Fruit fly (Drosophila melanogaster) whole organism, embryonic: Measurements from ENCODE around the gene CG9393.

Source experiments
- Abd-B ChIP-seq: fragments of 200-800 bp; sonication (Bioruptor generic); optimal IDR thresholded peaks from 2 replicates; lab custom pipeline; 2018; ENCODE audit warnings: missing biosample characterization, mild to moderate bottlenecking, missing genetic modification characterization, moderate library complexity
- Atf6 ChIP-seq: fragments of 200-800 bp; sonication (Bioruptor generic); IDR thresholded peaks from 2 replicates; pipeline ENCODE4 v1.3.6; 2022; ENCODE audit warnings: missing biosample characterization, missing genetic modification characterization
- Blimp-1 ChIP-seq: fragments of 200-800 bp; sonication (Bioruptor generic); optimal IDR thresholded peaks from 3 replicates; lab custom pipeline; 2018; ENCODE audit warnings: missing biosample characterization, missing genetic modification characterization, mild to moderate bottlenecking, moderate library complexity, missing genetic modification reagents
- CG10209 ChIP-seq: fragments of 200-800 bp; sonication (Bioruptor generic); optimal IDR thresholded peaks from 3 replicates; lab custom pipeline; 2017; ENCODE audit warnings: missing biosample characterization, mild to moderate bottlenecking, missing genetic modification characterization, missing genetic modification reagents
- CG10267 ChIP-seq: fragments of 200-800 bp; sonication (Bioruptor generic); optimal IDR thresholded peaks from 2 replicates; lab custom pipeline; 2018; ENCODE audit warnings: missing biosample characterization, mild to moderate bottlenecking, missing genetic modification characterization, moderate library complexity
- CG11504 ChIP-seq: fragments of 200-800 bp; sonication (Bioruptor generic); optimal IDR thresholded peaks from 3 replicates; lab custom pipeline; 2019; ENCODE audit warnings: missing biosample characterization, mild to moderate bottlenecking, missing genetic modification characterization, moderate library complexity
- CG11723 ChIP-seq: fragments of 200-800 bp; sonication (Bioruptor generic); optimal IDR thresholded peaks from 2 replicates; lab custom pipeline; 2017; ENCODE audit warnings: missing biosample characterization, mild to moderate bottlenecking, missing genetic modification characterization
- CG12104 ChIP-seq: fragments of 200-800 bp; sonication (Bioruptor generic); optimal IDR thresholded peaks from 3 replicates; lab custom pipeline; 2016; ENCODE audit warnings: missing biosample characterization, missing genetic modification characterization
- CG1233 ChIP-seq: fragments of 200-800 bp; sonication (Bioruptor generic); optimal IDR thresholded peaks from 4 replicates; lab custom pipeline; 2018; ENCODE audit warnings: missing biosample characterization, mild to moderate bottlenecking, missing genetic modification characterization
- CG15479 ChIP-seq: fragments of 200-800 bp; sonication (Bioruptor generic); optimal IDR thresholded peaks from 3 replicates; lab custom pipeline; 2019; ENCODE audit warnings: missing biosample characterization, mild to moderate bottlenecking, missing genetic modification characterization, moderate library complexity
- CG16779 ChIP-seq: fragments of 200-800 bp; sonication (Bioruptor generic); IDR thresholded peaks from 2 replicates; pipeline ENCODE4 v1.3.6; 2022; ENCODE audit warnings: missing biosample characterization, missing genetic modification characterization
- CG17568 ChIP-seq: fragments of 200-800 bp; sonication (Bioruptor generic); optimal IDR thresholded peaks from 2 replicates; lab custom pipeline; 2018; ENCODE audit warnings: missing biosample characterization, mild to moderate bottlenecking, missing genetic modification characterization, moderate library complexity
- CG17912 ChIP-seq: fragments of 200-800 bp; sonication (Bioruptor generic); optimal IDR thresholded peaks from 2 replicates; lab custom pipeline; 2018; ENCODE audit warnings: missing biosample characterization, mild to moderate bottlenecking, missing genetic modification characterization
- CG2120 ChIP-seq: fragments of 200-800 bp; sonication (Bioruptor generic); optimal IDR thresholded peaks from 3 replicates; lab custom pipeline; 2016; ENCODE audit warnings: missing biosample characterization, missing genetic modification characterization
- CG32532 ChIP-seq: fragments of 200-800 bp; sonication (Bioruptor generic); IDR thresholded peaks from 2 replicates; pipeline ENCODE4 v1.3.6; 2022; ENCODE audit warnings: missing biosample characterization, missing genetic modification characterization
- CG6175 ChIP-seq: fragments of 200-800 bp; sonication (Bioruptor generic); IDR thresholded peaks from 3 replicates; pipeline ENCODE4 v1.3.6; 2022; ENCODE audit warnings: missing biosample characterization, missing genetic modification characterization
- Chrac-16 ChIP-seq: fragments of 200-800 bp; sonication (Bioruptor generic); optimal IDR thresholded peaks from 3 replicates; lab custom pipeline; 2016; ENCODE audit warnings: missing biosample characterization, missing genetic modification characterization
- D19A ChIP-seq: fragments of 200-800 bp; optimal IDR thresholded peaks from 3 replicates; lab custom pipeline; 2019; ENCODE audit warnings: missing biosample characterization, mild to moderate bottlenecking, missing genetic modification characterization, moderate library complexity
- Dp ChIP-seq: fragments of 200-800 bp; sonication (Bioruptor generic); optimal IDR thresholded peaks from 2 replicates; lab custom pipeline; 2018; ENCODE audit warnings: missing biosample characterization, mild to moderate bottlenecking, missing genetic modification characterization, moderate library complexity
- Drgx ChIP-seq: fragments of 200-800 bp; sonication (Bioruptor generic); IDR thresholded peaks from 2 replicates; pipeline ENCODE4 v1.3.6; 2022; ENCODE audit warnings: missing biosample characterization, missing genetic modification characterization
- E2f1 ChIP-seq: fragments of 200-800 bp; sonication (Bioruptor generic); IDR thresholded peaks from 2 replicates; pipeline ENCODE4 v1.3.6; 2022; ENCODE audit warnings: missing biosample characterization, missing genetic modification characterization
- Elba2 ChIP-seq: fragments of 200-800 bp; sonication (Bioruptor generic); optimal IDR thresholded peaks from 3 replicates; lab custom pipeline; 2016; ENCODE audit warnings: missing biosample characterization, missing genetic modification characterization
- Fer3 ChIP-seq: fragments of 200-800 bp; sonication (Bioruptor generic); optimal IDR thresholded peaks from 2 replicates; lab custom pipeline; 2018; ENCODE audit warnings: missing biosample characterization, mild to moderate bottlenecking, missing genetic modification characterization, moderate library complexity
- Gug ChIP-seq: fragments of 200-800 bp; sonication (Bioruptor generic); IDR thresholded peaks from 4 replicates; pipeline ENCODE4 v1.3.6; 2022; ENCODE audit warnings: missing biosample characterization, missing genetic modification characterization
- HmgD ChIP-seq: fragments of 200-800 bp; sonication (Bioruptor generic); optimal IDR thresholded peaks from 3 replicates; lab custom pipeline; 2016; ENCODE audit warnings: missing biosample characterization, missing genetic modification characterization
- Mad ChIP-seq: fragments of 200-800 bp; sonication (Bioruptor generic); optimal IDR thresholded peaks from 2 replicates; lab custom pipeline; 2016; ENCODE audit warnings: missing biosample characterization, missing genetic modification characterization
- Nf-YA ChIP-seq: fragments of 200-800 bp; sonication (Bioruptor generic); IDR thresholded peaks from 2 replicates; pipeline ENCODE4 v1.3.6; 2022; ENCODE audit warnings: missing biosample characterization, missing genetic modification characterization
- Usf ChIP-seq: fragments of 200-800 bp; sonication (Bioruptor generic); optimal IDR thresholded peaks from 2 replicates; lab custom pipeline; 2017; ENCODE audit warnings: missing genotype, missing biosample characterization, missing genetic modification characterization
- Xrp1 ChIP-seq: fragments of 200-800 bp; sonication (Bioruptor generic); IDR thresholded peaks from 2 replicates; pipeline ENCODE4 v1.3.6; 2022; ENCODE audit warnings: missing biosample characterization, missing genetic modification characterization
- YL-1 ChIP-seq: fragments of 200-800 bp; sonication (Bioruptor generic); optimal IDR thresholded peaks from 3 replicates; lab custom pipeline; 2017; ENCODE audit warnings: missing biosample characterization, mild to moderate bottlenecking, missing genetic modification characterization
- bsh ChIP-seq, 2 experiments: fragments of 200-800 bp; sonication (Bioruptor generic); optimal IDR thresholded peaks; 2 replicates each; lab custom pipeline; 2017 to 2018; ENCODE audit warnings: mild to moderate bottlenecking in 2 of 2, missing biosample characterization in 2 of 2, missing genetic modification characterization in 2 of 2, moderate library complexity in 1 of 2
- cad ChIP-seq: fragments of >200 bp; optimal IDR thresholded peaks from 2 replicates; lab custom pipeline; 2017; ENCODE audit warnings: missing biosample characterization, missing genetic modification characterization
- croc ChIP-seq: fragments of 200-800 bp; sonication (Bioruptor generic); conservative IDR thresholded peaks from 3 replicates; pipeline ENCODE4 v1.3.6; 2022; ENCODE audit warnings: missing biosample characterization, missing genetic modification characterization
- esg ChIP-seq: fragments of 200-800 bp; sonication (Bioruptor generic); conservative IDR thresholded peaks from 2 replicates; pipeline ENCODE4 v1.3.6; 2022; ENCODE audit warnings: missing biosample characterization, missing genetic modification characterization
- grn ChIP-seq: fragments of 200-800 bp; sonication (Bioruptor generic); optimal IDR thresholded peaks from 3 replicates; lab custom pipeline; 2017; ENCODE audit warnings: missing biosample characterization, missing genetic modification characterization
- hkb ChIP-seq, 2 experiments: fragments of 200-800 bp in 1 of 2; fragments of >200 bp in 1 of 2; sonication (Bioruptor generic) in 1 of 2; IDR thresholded peaks in 1 of 2; optimal IDR thresholded peaks in 1 of 2; 2 replicates each; pipeline versions ENCODE4 v1.3.6 to Lab custom; 2017 to 2022; ENCODE audit warnings: missing biosample characterization in 1 of 2, missing genetic modification characterization in 1 of 2
- mld ChIP-seq: fragments of 200-800 bp; sonication (Bioruptor generic); IDR thresholded peaks from 3 replicates; pipeline ENCODE4 v1.3.6; 2022; ENCODE audit warnings: missing biosample characterization, missing genetic modification characterization; ENCODE audit not compliant: partially characterized antibody
- onecut ChIP-seq: fragments of 200-800 bp; sonication (Bioruptor generic); IDR thresholded peaks from 2 replicates; pipeline ENCODE4 v1.3.6; 2022; ENCODE audit warnings: missing biosample characterization, missing genetic modification characterization
- otp ChIP-seq: fragments of 200-800 bp; sonication (Bioruptor generic); IDR thresholded peaks from 3 replicates; pipeline ENCODE4, ENCODE4 v1.3.6; 2022; ENCODE audit warnings: missing biosample characterization, missing genetic modification characterization
- pb ChIP-seq: fragments of 200-800 bp; sonication (Bioruptor generic); optimal IDR thresholded peaks from 3 replicates; lab custom pipeline; 2016; ENCODE audit warnings: missing biosample characterization, missing genetic modification characterization
- pita ChIP-seq: fragments of 200-800 bp; sonication (Bioruptor generic); optimal IDR thresholded peaks from 2 replicates; lab custom pipeline; 2017; ENCODE audit warnings: missing biosample characterization, mild to moderate bottlenecking, missing genetic modification characterization
- pros ChIP-seq: fragments of 200-800 bp; sonication (Bioruptor generic); optimal IDR thresholded peaks from 3 replicates; lab custom pipeline; 2019; ENCODE audit warnings: missing biosample characterization, mild to moderate bottlenecking, missing genetic modification characterization, moderate library complexity
- sisA ChIP-seq: fragments of 200-800 bp; sonication (Bioruptor generic); IDR thresholded peaks from 2 replicates; pipeline ENCODE4 v1.3.6; 2022; ENCODE audit warnings: missing biosample characterization, missing genetic modification characterization
- slp2 ChIP-seq: fragments of 200-800 bp; sonication (Bioruptor generic); optimal IDR thresholded peaks from 2 replicates; lab custom pipeline; 2016; ENCODE audit warnings: missing biosample characterization, missing genetic modification characterization
- sna ChIP-seq: fragments of 200-800 bp; sonication (Bioruptor generic); IDR thresholded peaks from 2 replicates; pipeline ENCODE4 v1.3.6; 2022; ENCODE audit warnings: missing biosample characterization, missing genetic modification characterization; ENCODE audit not compliant: partially characterized antibody
- sob ChIP-seq: fragments of 200-800 bp; sonication (Bioruptor generic); IDR thresholded peaks from 2 replicates; pipeline ENCODE4 v1.3.6; 2022; ENCODE audit warnings: missing biosample characterization, missing genetic modification characterization
- stc ChIP-seq: fragments of 200-800 bp; sonication (Bioruptor generic); IDR thresholded peaks from 2 replicates; pipeline ENCODE4 v1.3.6; 2022; ENCODE audit warnings: missing biosample characterization, missing genetic modification characterization
- stwl ChIP-seq: fragments of 200-800 bp; sonication (Bioruptor generic); optimal IDR thresholded peaks from 3 replicates; lab custom pipeline; 2018; ENCODE audit warnings: missing biosample characterization, mild to moderate bottlenecking, missing genetic modification characterization, moderate library complexity
- tx ChIP-seq: fragments of 200-800 bp; sonication (Bioruptor generic); optimal IDR thresholded peaks from 2 replicates; lab custom pipeline; 2016; ENCODE audit warnings: missing biosample characterization, missing genetic modification characterization
- wdn ChIP-seq: fragments of 200-800 bp; sonication (Bioruptor generic); IDR thresholded peaks from 2 replicates; pipeline ENCODE4 v1.3.6; 2022; ENCODE audit warnings: missing biosample characterization, missing genetic modification characterization

CG9393 gene

dm6 chr3R:9605084-9605483 lies 41.6 kb upstream of the CG9393 start (continued):
- peak; percentile 23 for TF ChIP-seq Abd-B (GFP tag; lab: Kevin White, UChicago)
- TF ChIP-seq onecut (GFP tag; lab: Robert Waterston, UW) = no peak
- TF ChIP-seq croc (GFP tag; lab: Robert Waterston, UW) = peak; percentile 48; the same call in 2 of the 3 replicates
- no peak for TF ChIP-seq wdn (GFP tag; lab: Robert Waterston, UW)
- TF ChIP-seq Blimp-1 = peak; percentile 67
- TF ChIP-seq otp (GFP tag; lab: Robert Waterston, UW) = peak; percentile 54; the same call in 1 of the 3 replicates
- no peak for TF ChIP-seq Dp (GFP tag; lab: Kevin White, UChicago)
- TF ChIP-seq E2f1 = 0 out of 2 replicates have a peak, but pooled peaks have one; percentile 14
- TF ChIP-seq CG32532 = no peak
- TF ChIP-seq Usf (GFP tag; lab: Kevin White, UChicago) = peak; percentile 23
- TF ChIP-seq CG2120 (GFP tag; lab: Kevin White, UChicago) = no peak
- no peak for TF ChIP-seq CG10209 (GFP tag; lab: Kevin White, UChicago)
- TF ChIP-seq sna = no peak
- no peak for TF ChIP-seq stc
- TF ChIP-seq CG11723 (GFP tag; lab: Kevin White, UChicago) = peak; percentile 1
- no peak for TF ChIP-seq esg (GFP tag; lab: Robert Waterston, UW)
- TF ChIP-seq YL-1 (GFP tag; lab: Kevin White, UChicago) = no peak
- no peak for TF ChIP-seq mld (GFP tag; lab: Robert Waterston, UW)
- TF ChIP-seq tx (GFP tag; lab: Kevin White, UChicago) = no peak
- TF ChIP-seq CG11504 (tag; lab: Kevin White, UChicago) = peak; percentile 29
- TF ChIP-seq CG17912 (GFP tag; lab: Kevin White, UChicago) = no peak
- TF ChIP-seq pita (GFP tag; lab: Kevin White, UChicago) = no peak
- TF ChIP-seq sob (GFP tag; lab: Robert Waterston, UW) = no peak
- TF ChIP-seq CG6175 = no peak
- TF ChIP-seq CG17568 = no peak
- no peak for TF ChIP-seq CG15479 (GFP tag; lab: Kevin White, UChicago)
- no peak for TF ChIP-seq pb (GFP tag; lab: Kevin White, UChicago)
- TF ChIP-seq bsh (GFP tag; optimal IDR thresholded peaks at IDR 0.05; lab: Kevin White, UChicago) = peak; percentile 47 to 77
- TF ChIP-seq stwl (tag; lab: Kevin White, UChicago) = peak; percentile 2
- TF ChIP-seq Mad (GFP tag; lab: Kevin White, UChicago) = no peak
- no peak for TF ChIP-seq Nf-YA (GFP tag; lab: Robert Waterston, UW)
- peak; percentile 12 for TF ChIP-seq slp2 (GFP tag; lab: Kevin White, UChicago)
- no peak for TF ChIP-seq grn (GFP tag; lab: Kevin White, UChicago)
- no peak for TF ChIP-seq HmgD (GFP tag; lab: Kevin White, UChicago)
- peak; percentile 50 for TF ChIP-seq D19A (tag; lab: Kevin White, UChicago)
- TF ChIP-seq pros (GFP tag; lab: Kevin White, UChicago) = peak; percentile 38
- TF ChIP-seq CG1233 (GFP tag; lab: Kevin White, UChicago) = no peak
- TF ChIP-seq cad (GFP tag; lab: Kevin White, UChicago) = no peak
- peak; percentile 78 for TF ChIP-seq Xrp1 (GFP tag; lab: Robert Waterston, UW)
- peak; percentile 46; the same call in 1 of the 2 replicates for TF ChIP-seq Drgx
- TF ChIP-seq Chrac-16 (GFP tag; lab: Kevin White, UChicago) = peak; percentile 36
- TF ChIP-seq sisA (GFP tag; lab: Robert Waterston, UW) = no peak
- TF ChIP-seq Elba2 = no peak
- no peak for TF ChIP-seq hkb (optimal IDR thresholded peaks at IDR 0.05; lab: Kevin White, UChicago)
- 0 out of 2 replicates have a peak, but pooled peaks have one; percentile 13 for TF ChIP-seq hkb (GFP tag; IDR thresholded peaks at IDR 0.05; lab: Robert Waterston, UW)
- TF ChIP-seq CG12104 (GFP tag; lab: Kevin White, UChicago) = no peak
- no peak for TF ChIP-seq Atf6
- TF ChIP-seq CG16779 = no peak
- no peak for TF ChIP-seq Fer3 (tag; lab: Kevin White, UChicago)
- no peak for TF ChIP-seq Gug
- peak; percentile 52 for TF ChIP-seq CG10267 (tag; lab: Kevin White, UChicago)
